Worm (Caenorhabditis elegans): Measurements from ENCODE around the gene F12A10.6.

DNA sequence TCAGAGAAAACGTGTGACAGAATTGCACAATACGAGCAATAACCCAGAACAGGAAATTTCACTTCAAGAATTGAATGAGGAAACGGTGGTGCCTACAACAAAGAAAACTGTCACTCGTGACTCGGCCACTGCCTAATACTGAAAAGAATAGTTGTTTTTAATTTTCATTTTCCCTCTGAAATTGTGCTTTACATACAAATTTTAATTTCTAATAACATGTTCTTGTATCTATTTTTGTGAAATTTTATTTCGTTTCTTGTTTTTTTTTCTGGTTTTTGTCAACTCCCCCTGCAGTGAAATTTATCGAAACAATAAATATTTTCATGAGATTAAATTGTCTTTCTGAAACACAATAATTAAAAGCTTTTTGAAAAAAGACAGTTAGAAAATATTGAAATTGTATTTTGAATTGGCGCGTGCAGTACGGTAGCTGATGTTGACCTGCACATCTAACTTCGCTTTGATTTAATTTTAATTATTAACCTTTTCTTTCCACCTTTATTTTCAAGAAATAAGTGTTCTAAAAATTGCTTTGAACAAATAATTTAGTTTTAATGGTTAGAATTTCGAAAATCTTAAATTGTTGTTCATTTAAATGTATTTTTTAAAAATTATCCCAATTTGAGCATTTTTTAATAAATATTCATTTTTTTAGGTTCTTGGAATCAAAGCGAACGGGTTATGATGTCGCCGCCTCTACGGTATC, 38.5 kb downstream of the F12A10.6 start, which contains the start of gene daz-1:
- TF ChIP-seq bed-1 (GFP tag; IDR thresholded peaks at IDR 0.05), result no peak
- no peak for TF ChIP-seq aptf-3 (GFP tag; IDR thresholded peaks at IDR 0.05)
- TF ChIP-seq D2030.7 (GFP tag; IDR thresholded peaks at IDR 0.05), result peak; percentile 44
- no peak for TF ChIP-seq hrde-1 (tag; optimal IDR thresholded peaks at IDR 0.05; ENCODE audit: borderline replicate concordance)
- no peak for TF ChIP-seq C06A6.2 (GFP tag; conservative IDR thresholded peaks at IDR 0.05)
- no peak for TF ChIP-seq ZK185.1 (tag; optimal IDR thresholded peaks at IDR 0.05; ENCODE audit: poor library complexity, severe bottlenecking)
- no peak for TF ChIP-seq atf-7 (tag; optimal IDR thresholded peaks at IDR 0.05)
- TF ChIP-seq Y53G8AR.9 (GFP tag; conservative IDR thresholded peaks at IDR 0.05), result no peak
- no peak for TF ChIP-seq unc-62 (GFP tag; optimal IDR thresholded peaks at IDR 0.05)
- TF ChIP-seq lin-26 (GFP tag; IDR thresholded peaks at IDR 0.05), result no peak
- TF ChIP-seq Y95B8A.8 (GFP tag; IDR thresholded peaks at IDR 0.05), result no peak
